Fruit fly (Drosophila melanogaster): ENCODE data around the gene S.

Gene S

DNA sequence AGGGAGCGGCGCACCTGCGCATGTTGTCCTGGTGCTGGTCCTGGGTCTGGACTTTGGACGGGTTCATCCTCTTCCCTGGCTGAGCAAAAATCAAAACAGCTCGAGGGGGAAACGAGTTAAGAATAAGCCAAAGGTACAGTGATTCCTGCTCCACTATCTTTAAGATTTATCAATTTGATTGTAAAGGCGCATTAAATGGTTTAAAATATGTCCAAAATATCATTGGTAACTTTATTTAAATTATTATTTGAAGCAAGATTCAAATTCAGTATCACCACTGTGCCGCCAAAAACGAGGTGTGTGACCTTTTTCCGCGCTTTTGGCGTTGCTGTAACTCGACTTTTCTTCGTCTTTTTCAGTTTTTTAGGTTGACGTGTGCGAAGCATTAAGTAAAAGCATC is 8.1 kb downstream of the S start:
- TF ChIP-seq CG8478 (optimal IDR thresholded peaks at IDR 0.05), result no peak
- TF ChIP-seq CTCF (optimal IDR thresholded peaks at IDR 0.05), result no peak

dm6 chr2L:1068517-1069107 is 9.0 kb downstream of the S start:
- TF ChIP-seq CG8478 (optimal IDR thresholded peaks at IDR 0.05) (no peak), CTCF (optimal IDR thresholded peaks at IDR 0.05) (no peak)

DNA sequence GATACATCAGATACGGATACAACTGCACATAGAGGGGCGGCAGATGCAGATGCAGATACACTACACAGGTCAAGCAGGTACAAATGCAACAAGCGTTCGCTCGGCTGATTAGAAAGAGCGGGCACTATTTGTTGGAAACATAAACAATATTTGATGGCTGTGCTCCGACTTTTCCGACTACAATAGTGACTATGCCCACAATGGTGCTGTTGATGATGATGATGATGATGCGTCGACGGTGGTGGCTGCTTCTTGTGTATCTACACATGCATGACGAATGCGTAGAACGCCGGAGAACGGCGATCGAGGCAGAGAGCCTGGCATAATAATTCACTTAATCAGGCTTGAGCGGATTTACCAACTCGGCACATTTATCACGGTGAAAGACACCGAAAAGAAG is 9.6 kb downstream of the S start:
- TF ChIP-seq CTCF (optimal IDR thresholded peaks at IDR 0.05) (no peak), CG8478 (optimal IDR thresholded peaks at IDR 0.05) (no peak)

DNA sequence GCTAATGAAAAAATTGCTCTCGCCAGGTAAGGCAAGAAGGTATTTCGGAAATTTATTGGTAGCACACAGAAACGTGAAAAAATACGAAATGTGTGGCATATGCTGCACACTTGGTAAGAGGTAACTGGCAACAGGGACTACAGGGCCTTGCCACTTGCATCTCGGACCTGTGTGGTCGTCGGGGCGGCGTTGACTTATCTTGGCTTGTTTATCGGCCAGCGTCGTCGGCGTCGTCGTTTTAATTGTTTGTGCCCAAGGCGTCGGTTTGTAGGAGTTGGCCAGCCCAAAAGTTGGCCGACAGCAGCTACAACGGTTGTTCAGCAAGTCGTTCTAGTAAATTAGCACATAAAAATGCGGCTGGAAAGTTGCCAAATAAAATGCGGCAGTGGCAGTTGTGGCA is 11.3 kb downstream of the S start:
- TF ChIP-seq CTCF (optimal IDR thresholded peaks at IDR 0.05) (no peak), CG8478 (optimal IDR thresholded peaks at IDR 0.05) (no peak)

dm6 chr2L:1065038-1065437 is 12.6 kb downstream of the S start:
- TF ChIP-seq CTCF (optimal IDR thresholded peaks at IDR 0.05), result no peak
- no peak for TF ChIP-seq CG8478 (optimal IDR thresholded peaks at IDR 0.05)

dm6 chr2L:1064544-1064943 is 13.1 kb downstream of the S start:
- TF ChIP-seq CG8478 (optimal IDR thresholded peaks at IDR 0.05) (no peak), CTCF (optimal IDR thresholded peaks at IDR 0.05) (no peak)

DNA sequence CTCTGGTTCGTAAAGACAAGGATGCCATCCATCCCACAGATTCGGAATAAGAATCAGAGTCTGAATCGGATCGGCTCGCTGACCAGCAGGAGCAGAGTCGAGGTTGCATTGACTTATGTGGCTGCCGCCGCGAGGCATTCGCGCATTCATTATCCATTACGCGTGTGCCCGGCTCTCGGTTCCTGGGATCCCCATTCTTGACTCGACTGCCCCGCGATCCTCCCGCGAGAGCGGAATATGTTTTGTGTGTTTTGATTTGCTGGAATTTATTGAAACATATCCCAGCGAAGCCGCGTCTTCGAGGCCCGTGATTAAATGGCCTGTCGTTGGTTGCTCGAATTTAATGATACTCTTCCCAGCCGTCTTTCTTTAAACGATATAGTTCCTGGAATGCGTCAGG is 13.9 kb downstream of the S start:
- no peak for TF ChIP-seq CTCF (optimal IDR thresholded peaks at IDR 0.05)
- no peak for TF ChIP-seq CG8478 (optimal IDR thresholded peaks at IDR 0.05)

DNA sequence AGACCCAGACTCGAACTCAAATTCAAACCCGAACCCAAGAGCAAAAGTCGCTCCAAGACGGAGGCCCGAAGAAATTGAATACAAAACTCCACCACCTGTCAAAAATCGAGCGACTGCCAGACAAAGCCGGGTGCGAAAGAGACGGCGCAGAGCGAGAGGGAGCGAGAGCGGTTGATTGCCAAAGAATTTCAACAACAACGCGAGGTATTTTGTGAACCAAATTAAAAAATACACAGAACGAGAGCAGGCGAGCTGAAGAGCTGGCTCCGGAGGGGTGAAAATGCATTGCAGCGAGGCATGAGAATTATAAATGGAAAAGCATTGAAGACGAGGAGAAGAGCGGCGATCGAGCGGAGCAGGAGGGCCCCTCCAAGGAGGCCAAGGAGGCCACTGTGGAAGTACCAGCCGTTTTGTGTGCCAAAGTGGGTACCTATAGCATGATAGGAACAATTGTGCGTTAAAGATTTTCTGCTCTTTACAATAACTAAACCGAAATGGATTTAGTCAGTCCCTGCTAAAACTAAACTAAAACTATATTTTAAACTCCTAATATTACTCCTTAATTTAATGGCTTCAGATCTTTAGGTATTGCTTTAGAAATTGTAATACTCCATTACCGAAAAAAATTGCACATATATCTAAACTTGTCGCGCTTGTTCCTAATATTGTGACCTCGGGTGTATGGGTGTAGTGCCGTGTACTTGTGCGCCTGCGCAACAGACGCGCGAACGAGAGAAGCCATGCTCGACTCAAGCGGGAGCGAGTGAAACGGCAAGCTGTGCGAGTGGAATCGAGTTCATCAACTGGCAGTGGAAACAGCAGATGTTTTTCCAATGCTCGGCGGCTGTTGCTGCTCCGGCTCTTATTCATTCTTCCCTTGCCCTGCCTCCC is 14.9 kb downstream of the S start:
- TF ChIP-seq CTCF (optimal IDR thresholded peaks at IDR 0.05) (no peak), CG8478 (optimal IDR thresholded peaks at IDR 0.05) (no peak)

DNA sequence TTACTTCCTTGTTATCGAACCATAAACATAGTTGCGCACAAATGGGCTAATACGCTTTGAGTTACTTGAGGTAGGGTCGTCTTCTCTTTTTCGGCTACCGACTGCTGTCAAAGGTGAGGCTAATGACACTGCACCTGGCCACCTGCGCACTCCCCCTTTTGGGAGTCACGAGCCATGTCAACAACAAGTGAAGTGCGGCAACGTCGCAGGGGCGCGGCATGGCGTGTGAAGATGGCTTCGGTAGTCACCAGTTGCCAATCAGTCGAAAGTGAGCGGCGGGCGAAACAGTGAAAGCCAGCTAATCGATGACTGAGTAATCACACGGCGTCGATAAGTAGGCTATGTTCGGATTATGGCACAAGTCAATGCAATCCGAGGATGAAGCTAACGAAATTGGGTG is 20.1 kb downstream of the S start:
- no peak for TF ChIP-seq CTCF (optimal IDR thresholded peaks at IDR 0.05)

dm6 chr2L:1056631-1057030 is 21.0 kb downstream of the S start:
- TF ChIP-seq CTCF (optimal IDR thresholded peaks at IDR 0.05) (no peak), CG8478 (optimal IDR thresholded peaks at IDR 0.05) (no peak)

- TF ChIP-seq CG8478 (optimal IDR thresholded peaks at IDR 0.05) (no peak), CTCF (optimal IDR thresholded peaks at IDR 0.05) (no peak)
Observed at dm6 chr2L:1049361-1049760, 28.3 kb downstream of the S start.

- no peak for TF ChIP-seq CTCF (optimal IDR thresholded peaks at IDR 0.05)
- no peak for TF ChIP-seq CG8478 (optimal IDR thresholded peaks at IDR 0.05)
Observed at dm6 chr2L:1048846-1049245, 28.8 kb downstream of the S start.

DNA sequence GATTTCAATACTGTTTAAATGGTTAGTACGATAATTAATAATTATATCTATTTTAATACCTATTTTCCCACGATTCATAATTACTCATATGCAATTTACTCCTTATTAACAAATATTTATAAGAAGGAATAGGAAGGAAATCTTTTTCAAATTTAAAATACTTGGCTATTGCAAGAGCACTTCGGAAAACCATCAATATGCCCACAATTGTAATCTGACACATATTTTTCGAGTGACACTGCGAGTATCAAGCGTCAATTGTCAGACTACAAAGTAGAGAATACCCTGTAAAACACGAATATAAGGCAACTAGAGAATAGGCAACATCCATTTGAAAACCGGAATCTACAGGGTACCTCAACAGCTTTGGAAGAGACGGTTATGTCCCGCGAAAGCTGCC is 29.2 kb downstream of the S start:
- TF ChIP-seq CG8478 (optimal IDR thresholded peaks at IDR 0.05), result no peak
- TF ChIP-seq CTCF (optimal IDR thresholded peaks at IDR 0.05), result no peak

DNA sequence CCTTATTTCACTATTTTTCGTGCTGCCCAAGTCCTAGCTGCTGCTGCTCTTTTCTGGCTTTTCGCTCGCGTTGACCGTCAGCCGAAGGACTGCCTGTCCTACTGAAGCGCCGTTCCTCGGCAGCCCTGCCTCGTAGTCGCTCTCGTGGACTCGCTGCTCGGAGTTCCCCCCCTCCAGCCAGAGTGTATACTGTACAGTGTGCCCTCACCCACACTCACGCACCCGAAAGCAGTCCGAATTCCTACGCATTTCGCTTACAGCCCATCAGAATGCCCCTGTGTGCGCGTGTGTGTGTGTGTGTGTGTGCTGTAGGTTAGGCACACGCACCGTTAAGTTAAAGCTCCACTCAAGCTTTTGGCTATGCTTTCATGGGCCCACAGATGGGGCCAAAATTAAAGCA is 29.6 kb downstream of the S start, which contains the start of gene IA-2:
Gene IA-2 (minus strand): TSS at position 89 of the 400 bp plus-strand sequence.
- TF ChIP-seq CTCF (optimal IDR thresholded peaks at IDR 0.05) (no peak), CG8478 (optimal IDR thresholded peaks at IDR 0.05) (no peak)

DNA sequence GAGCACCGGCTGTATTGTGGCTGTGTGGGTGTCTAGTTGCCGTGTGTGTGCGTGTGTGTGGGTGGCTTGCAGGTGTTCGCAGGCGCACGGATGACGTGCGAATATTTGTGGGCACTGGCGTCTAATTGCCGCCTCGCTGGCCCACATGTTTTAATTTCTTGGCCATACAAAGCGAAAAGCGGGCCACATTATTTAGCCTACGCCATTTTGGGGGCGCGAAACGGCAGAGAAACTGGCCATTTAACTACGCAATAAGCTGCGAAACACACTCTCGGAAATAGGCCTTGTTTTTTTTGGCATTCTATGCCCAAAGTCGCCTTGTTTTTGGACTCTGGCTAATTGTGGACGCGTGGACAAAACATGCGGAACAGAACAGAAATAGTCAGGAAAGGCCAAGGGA is 30.4 kb downstream of the S start:
- TF ChIP-seq CG8478 (optimal IDR thresholded peaks at IDR 0.05) (no peak), CTCF (optimal IDR thresholded peaks at IDR 0.05) (no peak)

DNA sequence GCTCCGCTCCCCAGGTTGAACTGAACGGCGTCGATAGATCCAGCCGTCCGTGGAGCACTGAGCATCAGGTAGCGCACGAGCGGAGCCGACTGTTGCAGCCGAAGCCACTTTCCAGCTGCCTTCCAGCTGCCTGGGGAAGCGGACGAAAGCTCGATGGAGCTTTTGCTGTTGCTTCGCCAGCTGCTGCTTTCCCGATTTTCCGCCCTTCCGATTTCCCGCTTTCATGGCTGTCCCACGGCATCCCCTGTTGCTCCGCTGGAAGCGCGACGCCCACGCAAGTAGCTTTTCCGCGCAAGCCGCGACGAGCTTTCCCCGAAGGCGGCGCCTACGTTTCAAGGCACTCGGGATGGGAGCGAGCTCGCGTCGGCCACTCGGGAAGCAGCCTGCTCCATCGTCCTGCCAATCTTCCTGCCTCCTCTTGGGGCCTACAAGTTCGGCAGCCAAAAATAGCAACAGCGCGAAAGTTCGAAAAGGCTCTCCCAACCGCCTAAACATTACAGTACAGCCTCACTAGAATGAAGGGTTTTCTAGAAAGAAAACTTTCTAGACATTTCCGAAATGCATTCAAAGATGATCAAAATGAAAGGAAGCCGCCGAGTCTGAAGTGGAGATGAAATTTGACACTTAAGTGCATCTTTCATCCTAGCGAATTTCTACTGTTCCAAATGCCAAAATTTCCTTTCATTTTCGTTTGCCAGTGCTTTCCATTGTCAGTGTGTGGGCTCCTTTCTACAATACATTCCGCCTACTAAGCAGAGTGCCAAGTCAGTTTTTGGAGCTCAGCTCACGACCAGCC is 34.2 kb downstream of the S start:
- TF ChIP-seq CG8478 (optimal IDR thresholded peaks at IDR 0.05), result no peak
- no peak for TF ChIP-seq CTCF (optimal IDR thresholded peaks at IDR 0.05)
